Worm (Caenorhabditis elegans) whole organism, mixed stage, embryonic: ENCODE data around the gene nlp-2.

Experiments used
- blmp-1 ChIP-seq: fragments of 150-350 bp; optimal IDR thresholded peaks from 2 replicates; lab custom pipeline; 2014; ENCODE audit warnings: missing biosample characterization, missing genetic modification characterization
- ceh-39 ChIP-seq: fragments of 150-350 bp; optimal IDR thresholded peaks from 2 replicates; lab custom pipeline; 2014; ENCODE audit warnings: missing biosample characterization, missing genetic modification characterization
- lin-13 ChIP-seq: fragments of 150-350 bp; optimal IDR thresholded peaks from 2 replicates; lab custom pipeline; 2014; ENCODE audit warnings: missing biosample characterization, missing genetic modification characterization
- lin-32 ChIP-seq: fragments of 200-800 bp; sonication (Bioruptor generic); optimal IDR thresholded peaks from 2 replicates; lab custom pipeline; 2018; ENCODE audit warnings: mild to moderate bottlenecking, missing genetic modification characterization, missing compliant biosample characterization
- nhr-12 ChIP-seq: fragments of 150-350 bp; optimal IDR thresholded peaks from 2 replicates; lab custom pipeline; 2014; ENCODE audit warnings: missing biosample characterization, missing genetic modification characterization
- nhr-237 ChIP-seq: fragments of 150-350 bp; optimal IDR thresholded peaks from 2 replicates; lab custom pipeline; 2014; ENCODE audit warnings: missing biosample characterization, missing genetic modification characterization
- nhr-28 ChIP-seq: fragments of 150-350 bp; optimal IDR thresholded peaks from 2 replicates; lab custom pipeline; 2014; ENCODE audit warnings: missing biosample characterization, missing genetic modification characterization
- pha-4 ChIP-seq: fragments of 150-350 bp; optimal IDR thresholded peaks from 2 replicates; lab custom pipeline; 2018; ENCODE audit warnings: missing biosample characterization, missing genetic modification reagents, missing genetic modification characterization
- snpc-4 ChIP-seq: fragments of 150-350 bp; optimal IDR thresholded peaks from 2 replicates; lab custom pipeline; 2014; ENCODE audit warnings: missing biosample characterization, missing genetic modification characterization
- unc-62 ChIP-seq: fragments of 150-350 bp; optimal IDR thresholded peaks from 2 replicates; lab custom pipeline; 2014; ENCODE audit warnings: missing biosample characterization, missing genetic modification reagents, missing genetic modification characterization
- ztf-11 ChIP-seq: fragments of 150-350 bp; optimal IDR thresholded peaks from 2 replicates; lab custom pipeline; 2014; ENCODE audit warnings: missing biosample characterization, missing genetic modification characterization

DNA sequence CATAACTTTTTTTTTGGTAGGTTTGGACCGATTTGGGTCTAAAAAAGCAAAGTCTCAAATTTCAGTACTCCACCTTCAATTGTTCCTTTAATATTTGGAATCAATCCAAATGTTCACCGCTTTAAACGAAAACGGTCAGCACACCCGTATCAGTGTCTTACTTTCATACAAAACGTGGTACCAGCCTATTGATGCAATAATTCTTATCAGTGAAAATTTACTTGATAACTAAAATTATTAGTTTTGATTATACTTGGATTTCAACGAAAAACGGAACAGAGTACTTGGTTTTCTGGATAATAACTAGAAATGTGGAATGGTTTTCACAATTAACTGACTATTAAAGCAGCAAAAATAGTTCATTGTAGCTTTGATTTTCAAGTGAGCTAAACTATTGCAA is 26.1 kb upstream of the nlp-2 start:
- TF ChIP-seq ztf-11 (tag; lab: Kevin White, UChicago) (no peak), pha-4 (tag; lab: Kevin White, UChicago) (no peak), ceh-39 (no peak), lin-13 (no peak), nhr-28 (tag; lab: Kevin White, UChicago) (no peak), lin-32 (no peak), unc-62 (no peak), nhr-237 (tag; lab: Kevin White, UChicago) (no peak), snpc-4 (tag; lab: Kevin White, UChicago) (no peak), blmp-1 (tag; lab: Kevin White, UChicago) (no peak), nhr-12 (tag; lab: Kevin White, UChicago) (no peak)
